Worm (Caenorhabditis elegans) whole organism, young adult: ENCODE data around the gene pmt-1.

ENCODE experiments used
- T26A5.8 ChIP-seq: sonication (generic microtip); optimal IDR thresholded peaks from 2 replicates; lab custom pipeline; 2016; ENCODE audit warnings: missing genetic modification characterization, missing compliant biosample characterization
- sea-2 ChIP-seq: fragments of 200-800 bp; sonication (Bioruptor generic); IDR thresholded peaks from 2 replicates; pipeline ENCODE4 v1.3.6; 2022; ENCODE audit warnings: missing genetic modification characterization, missing compliant biosample characterization
- somi-1 ChIP-seq: fragments of 200-800 bp; sonication (Bioruptor generic); optimal IDR thresholded peaks from 2 replicates; lab custom pipeline; 2018; ENCODE audit warnings: mild to moderate bottlenecking, missing genetic modification characterization, missing compliant biosample characterization
- unc-130 ChIP-seq: sonication (generic microtip); optimal IDR thresholded peaks from 2 replicates; lab custom pipeline; 2016; ENCODE audit warnings: missing genetic modification reagents, missing genetic modification characterization, missing compliant biosample characterization

DNA sequence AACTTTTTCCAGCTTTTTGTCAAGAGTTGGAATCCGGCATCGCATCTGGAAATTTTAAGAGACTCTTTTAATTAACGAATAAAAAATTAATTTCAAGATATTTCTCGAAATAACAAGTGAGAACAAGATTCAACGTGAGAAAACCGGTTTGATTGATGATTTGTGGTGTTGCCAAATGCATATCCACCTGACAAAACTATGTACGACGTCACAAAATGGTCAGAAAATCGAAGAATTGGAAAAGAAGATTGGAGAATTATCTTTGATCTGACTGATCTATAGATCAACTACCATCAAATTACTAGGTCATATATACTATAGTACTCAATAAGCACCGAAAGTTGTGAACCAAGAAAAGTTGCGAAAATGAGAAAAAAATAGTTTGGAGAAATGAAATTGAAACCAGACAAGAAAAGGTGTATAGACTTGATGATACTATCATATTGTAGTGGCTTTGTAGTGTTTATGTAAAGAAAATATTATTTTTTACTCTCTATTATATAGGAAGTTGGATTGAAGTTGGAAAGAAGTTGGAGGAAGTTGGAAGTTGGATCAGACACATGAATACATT is 35.4 kb downstream of the pmt-1 start, which contains the start of gene ptr-6:
- TF ChIP-seq sea-2 (GFP tag; lab: Robert Waterston, UW), result no peak
- TF ChIP-seq somi-1 (GFP tag; lab: Kevin White, UChicago), result no peak
- no peak for TF ChIP-seq unc-130 (GFP tag; lab: Kevin White, UChicago)
- no peak for TF ChIP-seq T26A5.8 (tag; lab: Kevin White, UChicago)
